Fruit fly (Drosophila melanogaster) whole organism, wandering third instar larva: ENCODE data around the gene CG3587.

Experiments
- Abd-B ChIP-seq: fragments of >200 bp; optimal IDR thresholded peaks from 2 replicates; lab custom pipeline; 2017; ENCODE audit warnings: missing biosample characterization, missing genetic modification characterization
- CG9705 ChIP-seq: fragments of 200-800 bp; sonication (Bioruptor generic); optimal IDR thresholded peaks from 2 replicates; lab custom pipeline; 2018; ENCODE audit warnings: missing biosample characterization, mild to moderate bottlenecking, missing genetic modification characterization
- Dif ChIP-seq: fragments of 200-275, 200-300 bp; sonication (Bioruptor generic); optimal IDR thresholded peaks from 2 replicates; lab custom pipeline; 2018; ENCODE audit warnings: missing biosample characterization, missing genetic modification characterization; ENCODE audit not compliant: partially characterized antibody
- Hnf4 ChIP-seq: fragments of 200-800 bp; sonication (Bioruptor generic); optimal IDR thresholded peaks from 2 replicates; lab custom pipeline; 2016; ENCODE audit warnings: missing biosample characterization, mild to moderate bottlenecking, missing genetic modification characterization
- Hr78 ChIP-seq: fragments of >200 bp; optimal IDR thresholded peaks from 2 replicates; lab custom pipeline; 2017; ENCODE audit warnings: missing biosample characterization, missing genetic modification characterization
- N ChIP-seq: fragments of >200 bp; optimal IDR thresholded peaks from 2 replicates; lab custom pipeline; 2018; ENCODE audit warnings: missing biosample characterization, missing external identifiers, missing genetic modification characterization
- lola ChIP-seq: fragments of >200 bp; optimal IDR thresholded peaks from 2 replicates; lab custom pipeline; 2017; ENCODE audit warnings: missing biosample characterization, missing genetic modification characterization
- usp ChIP-seq: fragments of >200 bp; optimal IDR thresholded peaks from 2 replicates; lab custom pipeline; 2017; ENCODE audit warnings: missing biosample characterization, missing genetic modification characterization
- woc ChIP-seq: sonication (Bioruptor generic); optimal IDR thresholded peaks from 2 replicates; lab custom pipeline; 2016; ENCODE audit warnings: missing biosample characterization, mild to moderate bottlenecking, missing genetic modification characterization

DNA sequence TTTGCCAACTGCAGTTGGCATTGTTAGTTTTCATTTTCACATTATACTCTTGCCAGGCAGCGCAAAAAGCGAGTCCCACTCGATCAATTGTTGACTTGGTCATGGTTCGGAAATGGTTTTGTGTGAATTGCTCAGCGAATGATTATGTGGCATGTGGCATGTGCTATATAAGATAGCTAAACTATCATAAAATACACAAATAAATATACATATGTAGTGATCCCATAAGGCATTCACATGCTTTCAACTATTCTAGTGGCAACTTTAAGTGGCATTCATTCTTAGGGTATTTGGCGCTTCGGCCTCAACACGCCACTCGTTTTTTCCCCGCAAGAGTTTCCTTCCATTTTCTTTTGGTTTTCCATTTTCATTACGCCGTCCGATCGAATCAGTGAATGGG, 38.9 kb downstream of the CG3587 start:
- TF ChIP-seq Abd-B: no peak
- no peak for TF ChIP-seq N (GFP tag; lab: Kevin White, UChicago)
- TF ChIP-seq Hnf4 (GFP tag; lab: Kevin White, UChicago): no peak
- no peak for TF ChIP-seq Dif
- no peak for TF ChIP-seq Hr78
- no peak for TF ChIP-seq CG9705 (GFP tag; lab: Kevin White, UChicago)
- TF ChIP-seq lola: no peak
- no peak for TF ChIP-seq usp (GFP tag; lab: Kevin White, UChicago)
- no peak for TF ChIP-seq woc (GFP tag; lab: Kevin White, UChicago)
